Fruit fly (Drosophila melanogaster) whole organism, embryonic: ENCODE measurements around the gene rgn.
A peak's percentile ranks its signal among the peaks of the same experiment; 100 is the strongest.

Experiments
- Ada2b ChIP-seq: fragments of 200-800 bp; sonication (Bioruptor generic); IDR thresholded peaks from 2 replicates; pipeline ENCODE4 v1.3.6; 2022; ENCODE audit warnings: missing biosample characterization, missing genetic modification characterization
- Awh ChIP-seq: fragments of 200-800 bp; sonication (Bioruptor generic); IDR thresholded peaks from 2 replicates; pipeline ENCODE4, ENCODE4 v1.3.6; 2022; ENCODE audit warnings: missing biosample characterization, missing genetic modification characterization
- BEAF-32 ChIP-seq: fragments of 200-800 bp; sonication (Bioruptor generic); optimal IDR thresholded peaks from 3 replicates; lab custom pipeline; 2017; ENCODE audit warnings: missing biosample characterization, missing genetic modification characterization, mild to moderate bottlenecking, moderate library complexity, missing genetic modification reagents
- Blimp-1 ChIP-seq: fragments of 200-800 bp; sonication (Bioruptor generic); optimal IDR thresholded peaks from 3 replicates; lab custom pipeline; 2018; ENCODE audit warnings: missing biosample characterization, missing genetic modification characterization, mild to moderate bottlenecking, moderate library complexity, missing genetic modification reagents
- CG10321 ChIP-seq: fragments of 200-800 bp; sonication (Bioruptor generic); IDR thresholded peaks from 2 replicates; pipeline ENCODE4 v1.3.6; 2022; ENCODE audit warnings: missing biosample characterization, missing genetic modification characterization
- CG10979 ChIP-seq: fragments of 200-800 bp; sonication (Bioruptor generic); optimal IDR thresholded peaks from 2 replicates; lab custom pipeline; 2018; ENCODE audit warnings: missing biosample characterization, mild to moderate bottlenecking, missing genetic modification characterization, moderate library complexity
- CG12236 ChIP-seq: fragments of 200-800 bp; sonication (Bioruptor generic); optimal IDR thresholded peaks from 2 replicates; lab custom pipeline; 2016; ENCODE audit warnings: missing biosample characterization, missing genetic modification characterization
- CG13775 ChIP-seq: fragments of 200-800 bp; sonication (Bioruptor generic); optimal IDR thresholded peaks from 3 replicates; lab custom pipeline; 2017; ENCODE audit warnings: missing biosample characterization, mild to moderate bottlenecking, missing genetic modification characterization
- CG14441 ChIP-seq: fragments of 200-800 bp; sonication (Bioruptor generic); IDR thresholded peaks from 2 replicates; pipeline ENCODE4 v1.3.6; 2022; ENCODE audit warnings: missing biosample characterization, missing genetic modification characterization
- CG15269 ChIP-seq: fragments of 200-800 bp; sonication (Bioruptor generic); optimal IDR thresholded peaks from 2 replicates; lab custom pipeline; 2018; ENCODE audit warnings: missing biosample characterization, mild to moderate bottlenecking, missing genetic modification characterization, moderate library complexity
- CG16815 ChIP-seq: fragments of 200-800 bp; sonication (Bioruptor generic); optimal IDR thresholded peaks from 3 replicates; lab custom pipeline; 2017; ENCODE audit warnings: missing biosample characterization, mild to moderate bottlenecking, missing genetic modification characterization
- CG17328 ChIP-seq: fragments of 200-800 bp; sonication (Bioruptor generic); IDR thresholded peaks from 2 replicates; pipeline ENCODE4 v1.3.6; 2022; ENCODE audit warnings: missing biosample characterization, missing genetic modification characterization
- CG17385 ChIP-seq: fragments of 200-800 bp; sonication (Bioruptor generic); optimal IDR thresholded peaks from 3 replicates; lab custom pipeline; 2018; ENCODE audit warnings: missing biosample characterization, mild to moderate bottlenecking, missing genetic modification characterization
- CG18599 ChIP-seq: fragments of 200-800 bp; sonication (Bioruptor generic); optimal IDR thresholded peaks from 3 replicates; lab custom pipeline; 2017; ENCODE audit warnings: missing biosample characterization, missing genetic modification characterization, mild to moderate bottlenecking, moderate library complexity, missing genetic modification reagents
- CG3995 ChIP-seq: fragments of 200-800 bp; sonication (Bioruptor generic); optimal IDR thresholded peaks from 3 replicates; lab custom pipeline; 2016; ENCODE audit warnings: missing biosample characterization, missing genetic modification characterization
- CG42726 ChIP-seq: fragments of 200-800 bp; sonication (Bioruptor generic); IDR thresholded peaks from 2 replicates; pipeline ENCODE4 v1.3.6; 2022; ENCODE audit warnings: missing biosample characterization, missing genetic modification characterization; ENCODE audit not compliant: partially characterized antibody
- CG4404 ChIP-seq: fragments of 200-800 bp; sonication (Bioruptor generic); IDR thresholded peaks from 2 replicates; pipeline ENCODE4 v1.3.6; 2022; ENCODE audit warnings: missing biosample characterization, missing genetic modification characterization
- CG6175 ChIP-seq: fragments of 200-800 bp; sonication (Bioruptor generic); IDR thresholded peaks from 3 replicates; pipeline ENCODE4 v1.3.6; 2022; ENCODE audit warnings: missing biosample characterization, missing genetic modification characterization
- CG7786 ChIP-seq: fragments of 200-800 bp; sonication (Bioruptor generic); optimal IDR thresholded peaks from 2 replicates; lab custom pipeline; 2016; ENCODE audit warnings: missing biosample characterization, missing genetic modification characterization
- CG8944 ChIP-seq: fragments of 200-800 bp; sonication (Bioruptor generic); optimal IDR thresholded peaks from 3 replicates; lab custom pipeline; 2016; ENCODE audit warnings: missing biosample characterization, missing genetic modification characterization
- Eip74EF ChIP-seq, 2 experiments: fragments of 200-800 bp in 1 of 2; fragments of >200 bp in 1 of 2; sonication (Bioruptor generic) in 1 of 2; optimal IDR thresholded peaks; 2 replicates each; lab custom pipeline; 2017 to 2019; ENCODE audit warnings: missing biosample characterization in 2 of 2, missing genetic modification characterization in 2 of 2, mild to moderate bottlenecking in 1 of 2, moderate library complexity in 1 of 2
- Hey ChIP-seq: fragments of 200-800 bp; sonication (Bioruptor generic); optimal IDR thresholded peaks from 3 replicates; lab custom pipeline; 2018; ENCODE audit warnings: missing biosample characterization, mild to moderate bottlenecking, missing genetic modification characterization
- HmgZ ChIP-seq: fragments of 200-800 bp; sonication (Bioruptor generic); optimal IDR thresholded peaks from 2 replicates; lab custom pipeline; 2018; ENCODE audit warnings: missing biosample characterization, mild to moderate bottlenecking, missing genetic modification characterization
- Hmx ChIP-seq: fragments of 200-800 bp; sonication (Bioruptor generic); optimal IDR thresholded peaks from 2 replicates; lab custom pipeline; 2016; ENCODE audit warnings: missing biosample characterization, missing genetic modification characterization
- Jarid2 ChIP-seq: fragments of 200-800 bp; sonication (Bioruptor generic); optimal IDR thresholded peaks from 3 replicates; lab custom pipeline; 2017; ENCODE audit warnings: mild to moderate bottlenecking, missing biosample characterization, missing genetic modification reagents, missing genetic modification characterization
- NFAT ChIP-seq: fragments of 200-800 bp; sonication (Bioruptor generic); IDR thresholded peaks from 2 replicates; pipeline ENCODE4 v1.3.6; 2022; ENCODE audit warnings: missing biosample characterization, missing genetic modification characterization
- Oaz ChIP-seq: fragments of 200-800 bp; sonication (Bioruptor generic); IDR thresholded peaks from 2 replicates; pipeline ENCODE4 v1.3.6; 2022; ENCODE audit warnings: missing biosample characterization, missing genetic modification characterization
- Pdp1 ChIP-seq, 2 experiments: fragments of 200-800 bp; sonication (Bioruptor generic); optimal IDR thresholded peaks; 3 replicates each; lab custom pipeline; 2016; ENCODE audit warnings: missing biosample characterization in 2 of 2, missing genetic modification characterization in 2 of 2, mild to moderate bottlenecking in 1 of 2, moderate library complexity in 1 of 2
- ems ChIP-seq: fragments of 200-800 bp; sonication (Bioruptor generic); optimal IDR thresholded peaks from 3 replicates; lab custom pipeline; 2016; ENCODE audit warnings: missing biosample characterization, missing genetic modification characterization
- en ChIP-seq: fragments of 200-800 bp; sonication (Bioruptor generic); optimal IDR thresholded peaks from 2 replicates; lab custom pipeline; 2016; ENCODE audit warnings: missing biosample characterization, missing genetic modification characterization
- gsb ChIP-seq: fragments of 200-800 bp; sonication (Bioruptor generic); IDR thresholded peaks from 2 replicates; pipeline ENCODE4 v1.3.6; 2022; ENCODE audit warnings: missing biosample characterization, missing genetic modification characterization
- knrl ChIP-seq: fragments of 200-800 bp; sonication (Bioruptor generic); IDR thresholded peaks from 3 replicates; pipeline ENCODE4 v1.3.6; 2022; ENCODE audit warnings: missing biosample characterization, missing genetic modification characterization; ENCODE audit not compliant: partially characterized antibody
- lab ChIP-seq: fragments of 200-800 bp; sonication (Bioruptor generic); optimal IDR thresholded peaks from 3 replicates; lab custom pipeline; 2017; ENCODE audit warnings: missing biosample characterization, missing genetic modification characterization, mild to moderate bottlenecking, moderate library complexity, missing genetic modification reagents
- lov ChIP-seq, 2 experiments: fragments of 200-800 bp in 1 of 2; fragments of >200 bp in 1 of 2; sonication (Bioruptor generic) in 1 of 2; IDR thresholded peaks in 1 of 2; optimal IDR thresholded peaks in 1 of 2; 2 replicates in 1 of 2; 3 replicates in 1 of 2; pipeline versions ENCODE4 v1.3.6 to Lab custom; 2017 to 2022; ENCODE audit warnings: missing biosample characterization in 1 of 2, missing genetic modification characterization in 1 of 2
- nmo ChIP-seq: fragments of 200-800 bp; sonication (Bioruptor generic); optimal IDR thresholded peaks from 2 replicates; lab custom pipeline; 2018; ENCODE audit warnings: missing biosample characterization, mild to moderate bottlenecking, missing genetic modification characterization, moderate library complexity
- onecut ChIP-seq: fragments of 200-800 bp; sonication (Bioruptor generic); IDR thresholded peaks from 2 replicates; pipeline ENCODE4 v1.3.6; 2022; ENCODE audit warnings: missing biosample characterization, missing genetic modification characterization
- org-1 ChIP-seq: fragments of 200-800 bp; sonication (Bioruptor generic); optimal IDR thresholded peaks from 2 replicates; lab custom pipeline; 2017; ENCODE audit warnings: missing biosample characterization, missing genetic modification characterization
- phol ChIP-seq: fragments of 200-800 bp; sonication (Bioruptor generic); optimal IDR thresholded peaks from 3 replicates; lab custom pipeline; 2018; ENCODE audit warnings: missing biosample characterization, mild to moderate bottlenecking, missing genetic modification characterization, moderate library complexity
- pnt ChIP-seq: fragments of 200-800 bp; sonication (Bioruptor generic); optimal IDR thresholded peaks from 3 replicates; lab custom pipeline; 2016; ENCODE audit warnings: missing biosample characterization, missing genetic modification characterization
- repo ChIP-seq: fragments of 200-800 bp; sonication (Bioruptor generic); optimal IDR thresholded peaks from 2 replicates; lab custom pipeline; 2016; ENCODE audit warnings: missing biosample characterization, missing genetic modification characterization
- ro ChIP-seq: fragments of 200-800 bp; sonication (Bioruptor generic); IDR thresholded peaks from 2 replicates; pipeline ENCODE4 v1.3.6; 2022; ENCODE audit warnings: missing biosample characterization, missing genetic modification characterization
- seq ChIP-seq: fragments of 200-800 bp; sonication (Bioruptor generic); IDR thresholded peaks from 2 replicates; pipeline ENCODE4 v1.3.6; 2022; ENCODE audit warnings: missing biosample characterization, missing genetic modification characterization
- ssp ChIP-seq: fragments of 200-800 bp; sonication (Bioruptor generic); IDR thresholded peaks from 2 replicates; pipeline ENCODE4 v1.3.6; 2022; ENCODE audit warnings: missing biosample characterization, missing genetic modification characterization
- tin ChIP-seq: fragments of 200-800 bp; sonication (Bioruptor generic); optimal IDR thresholded peaks from 3 replicates; lab custom pipeline; 2016; ENCODE audit warnings: missing biosample characterization, missing genetic modification characterization
- tio ChIP-seq: fragments of 200-800 bp; sonication (Bioruptor generic); optimal IDR thresholded peaks from 2 replicates; lab custom pipeline; 2017; ENCODE audit warnings: missing biosample characterization, missing genetic modification characterization, inconsistent platforms
- trem ChIP-seq: fragments of 200-800 bp; optimal IDR thresholded peaks from 3 replicates; lab custom pipeline; 2019; ENCODE audit warnings: missing biosample characterization, mild to moderate bottlenecking, missing genetic modification characterization, moderate library complexity
- wdn ChIP-seq: fragments of 200-800 bp; sonication (Bioruptor generic); IDR thresholded peaks from 2 replicates; pipeline ENCODE4 v1.3.6; 2022; ENCODE audit warnings: missing biosample characterization, missing genetic modification characterization
- zf30C ChIP-seq: fragments of 200-800 bp; sonication (Bioruptor generic); optimal IDR thresholded peaks from 3 replicates; lab custom pipeline; 2018; ENCODE audit warnings: missing biosample characterization, mild to moderate bottlenecking, missing genetic modification characterization

The rgn gene

DNA sequence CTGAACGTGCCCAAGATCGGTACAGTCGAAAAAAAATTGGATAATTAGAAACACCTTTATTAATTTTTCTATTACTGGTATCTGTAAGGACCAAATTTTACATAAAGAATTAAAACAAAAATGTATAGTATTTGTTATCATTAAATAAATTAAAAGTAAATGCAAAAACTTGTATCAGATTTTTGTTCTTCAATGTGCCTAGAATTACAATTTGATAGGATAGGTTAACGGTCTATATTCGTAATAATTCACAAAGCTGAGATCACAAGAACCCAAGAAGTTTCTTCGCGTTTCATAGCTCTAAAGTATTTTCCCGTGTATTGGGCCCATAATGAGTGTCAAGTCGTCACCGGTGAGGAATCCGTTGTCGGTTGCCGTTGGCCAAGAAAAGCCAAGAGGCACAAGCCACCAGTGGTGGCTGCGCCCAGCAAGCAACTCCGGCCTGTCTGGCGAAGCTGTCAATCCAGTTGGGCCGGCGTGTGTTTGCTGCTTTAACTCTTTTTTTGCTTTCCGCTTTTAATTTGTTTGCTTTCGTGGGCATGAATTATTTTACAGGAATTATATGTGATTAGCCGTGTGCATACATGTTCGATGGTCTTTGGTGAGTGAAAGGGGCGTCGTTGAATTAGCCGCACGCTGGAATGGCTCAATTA lies 35.7 kb downstream of the rgn start (continued):
- TF ChIP-seq CG10321 (no peak), CG15269 (peak; percentile 74), knrl (GFP tag; lab: Robert Waterston, UW) (no peak), CG7786 (GFP tag; lab: Kevin White, UChicago) (no peak), ssp (GFP tag; lab: Robert Waterston, UW) (0 out of 2 replicates have a peak, but pooled peaks have one; percentile 24), Eip74EF (GFP tag; optimal IDR thresholded peaks at IDR 0.05; lab: Kevin White, UChicago) (peak in 1 of 2 experiments; percentile 39), trem (tag; lab: Kevin White, UChicago) (no peak), Ada2b (0 out of 2 replicates have a peak, but pooled peaks have one; percentile 31), CG16815 (no peak), Hey (tag; lab: Kevin White, UChicago) (no peak), BEAF-32 (no peak), gsb (GFP tag; lab: Robert Waterston, UW) (0 out of 2 replicates have a peak, but pooled peaks have one; percentile 21), NFAT (GFP tag; lab: Robert Waterston, UW) (peak; percentile 13; the same call in 1 of the 2 replicates), Oaz (GFP tag; lab: Robert Waterston, UW) (no peak), lab (peak; percentile 61), repo (GFP tag; lab: Kevin White, UChicago) (no peak), onecut (GFP tag; lab: Robert Waterston, UW) (0 out of 2 replicates have a peak, but pooled peaks have one; percentile 10), CG10979 (tag; lab: Kevin White, UChicago) (no peak), tin (peak; percentile 45), Hmx (GFP tag; lab: Kevin White, UChicago) (no peak), pnt (peak; percentile 5), CG3995 (no peak), wdn (GFP tag; lab: Robert Waterston, UW) (no peak), CG6175 (GFP tag; lab: Robert Waterston, UW) (peak; percentile 62; the same call in 1 of the 3 replicates), lov (optimal IDR thresholded peaks at IDR 0.05; lab: Kevin White, UChicago) (no peak), lov (GFP tag; IDR thresholded peaks at IDR 0.05; lab: Robert Waterston, UW) (no peak), CG17328 (GFP tag; lab: Robert Waterston, UW) (peak; percentile 48; the same call in 1 of the 2 replicates), ems (GFP tag; lab: Kevin White, UChicago) (no peak), nmo (peak; percentile 65), en (GFP tag; lab: Kevin White, UChicago) (no peak), HmgZ (tag; lab: Kevin White, UChicago) (peak; percentile 0), seq (GFP tag; lab: Robert Waterston, UW) (peak; percentile 32; the same call in 1 of the 2 replicates), CG42726 (no peak), tio (GFP tag; lab: Kevin White, UChicago) (peak; percentile 41), CG13775 (peak; percentile 41), ro (GFP tag; lab: Robert Waterston, UW) (no peak), CG8944 (no peak), CG17385 (GFP tag; lab: Kevin White, UChicago) (peak; percentile 64), Awh (GFP tag; lab: Robert Waterston, UW) (0 out of 2 replicates have a peak, but pooled peaks have one; percentile 39), CG12236 (GFP tag; lab: Kevin White, UChicago) (no peak), CG18599 (peak; percentile 71), zf30C (GFP tag; lab: Kevin White, UChicago) (no peak), Jarid2 (GFP tag; lab: Kevin White, UChicago) (peak; percentile 17), org-1 (peak; percentile 25), Pdp1 (GFP tag; optimal IDR thresholded peaks at IDR 0.05; lab: Kevin White, UChicago) (no peak), CG14441 (GFP tag; lab: Robert Waterston, UW) (peak; percentile 48; the same call in 1 of the 2 replicates), phol (tag; lab: Kevin White, UChicago) (peak; percentile 68), CG4404 (no peak), Blimp-1 (peak; percentile 63)
